Fruit fly (Drosophila melanogaster) whole organism, wandering third instar larva: Measurements from ENCODE around the gene Agpat1.

Experiments used
- Abd-B ChIP-seq: fragments of >200 bp; optimal IDR thresholded peaks from 2 replicates; lab custom pipeline; 2017; ENCODE audit warnings: missing biosample characterization, missing genetic modification characterization
- CG32264 ChIP-seq: fragments of 200-800 bp; sonication (Bioruptor generic); optimal IDR thresholded peaks from 2 replicates; lab custom pipeline; 2016; ENCODE audit warnings: missing biosample characterization, missing genetic modification characterization
- CG9705 ChIP-seq: fragments of 200-800 bp; sonication (Bioruptor generic); optimal IDR thresholded peaks from 2 replicates; lab custom pipeline; 2018; ENCODE audit warnings: missing biosample characterization, mild to moderate bottlenecking, missing genetic modification characterization
- CrebA ChIP-seq: fragments of 200-800 bp; sonication (Bioruptor generic); optimal IDR thresholded peaks from 2 replicates; lab custom pipeline; 2016; ENCODE audit warnings: missing biosample characterization, mild to moderate bottlenecking, missing genetic modification characterization, borderline replicate concordance
- Dfd ChIP-seq: fragments of >200 bp; optimal IDR thresholded peaks from 2 replicates; lab custom pipeline; 2017; ENCODE audit warnings: missing biosample characterization, missing genetic modification characterization
- Dif ChIP-seq: fragments of 200-275, 200-300 bp; sonication (Bioruptor generic); optimal IDR thresholded peaks from 2 replicates; lab custom pipeline; 2018; ENCODE audit warnings: missing biosample characterization, missing genetic modification characterization; ENCODE audit not compliant: partially characterized antibody
- GATAd ChIP-seq: sonication (Bioruptor generic); optimal IDR thresholded peaks from 2 replicates; lab custom pipeline; 2016; ENCODE audit warnings: missing biosample characterization, missing genetic modification characterization
- Hnf4 ChIP-seq: fragments of 200-800 bp; sonication (Bioruptor generic); optimal IDR thresholded peaks from 2 replicates; lab custom pipeline; 2016; ENCODE audit warnings: missing biosample characterization, mild to moderate bottlenecking, missing genetic modification characterization
- Hr78 ChIP-seq: fragments of >200 bp; optimal IDR thresholded peaks from 2 replicates; lab custom pipeline; 2017; ENCODE audit warnings: missing biosample characterization, missing genetic modification characterization
- Hr83 ChIP-seq: fragments of 200-300 bp; sonication (Bioruptor generic); optimal IDR thresholded peaks from 2 replicates; lab custom pipeline; 2016; ENCODE audit warnings: missing biosample characterization, mild to moderate bottlenecking, missing genetic modification characterization, moderate library complexity; ENCODE audit not compliant: poor library complexity, severe bottlenecking
- Jra ChIP-seq: sonication (Bioruptor generic); optimal IDR thresholded peaks from 2 replicates; lab custom pipeline; 2016; ENCODE audit warnings: missing biosample characterization, missing genetic modification characterization
- Mio ChIP-seq: sonication (Bioruptor generic); optimal IDR thresholded peaks from 2 replicates; lab custom pipeline; 2016; ENCODE audit warnings: missing biosample characterization, missing genetic modification characterization
- Myc ChIP-seq: fragments of >200 bp; optimal IDR thresholded peaks from 2 replicates; lab custom pipeline; 2017
- N ChIP-seq: fragments of >200 bp; optimal IDR thresholded peaks from 2 replicates; lab custom pipeline; 2018; ENCODE audit warnings: missing biosample characterization, missing external identifiers, missing genetic modification characterization
- Rel ChIP-seq, 2 experiments: fragments of 200-800 bp; sonication (Bioruptor generic) in 1 of 2; optimal IDR thresholded peaks; 2 replicates in 1 of 2; 3 replicates in 1 of 2; lab custom pipeline; 2016 to 2019; ENCODE audit warnings: mild to moderate bottlenecking in 2 of 2, missing biosample characterization in 2 of 2, missing genetic modification characterization in 2 of 2, moderate library complexity in 1 of 2
- Sp1 ChIP-seq: fragments of 200-800 bp; sonication (Bioruptor generic); optimal IDR thresholded peaks from 3 replicates; lab custom pipeline; 2019; ENCODE audit warnings: missing biosample characterization, mild to moderate bottlenecking, missing genetic modification characterization, moderate library complexity
- Vsx2 ChIP-seq: fragments of 200-300, 225-300 bp; sonication (Bioruptor generic); optimal IDR thresholded peaks from 2 replicates; lab custom pipeline; 2018; ENCODE audit warnings: missing biosample characterization, missing genetic modification characterization; ENCODE audit not compliant: partially characterized antibody
- br ChIP-seq: fragments of 200-800 bp; sonication (Bioruptor generic); optimal IDR thresholded peaks from 2 replicates; lab custom pipeline; 2016; ENCODE audit warnings: missing biosample characterization, missing genetic modification characterization
- brk ChIP-seq: fragments of 200-800 bp; sonication (Bioruptor generic); optimal IDR thresholded peaks from 2 replicates; lab custom pipeline; 2016; ENCODE audit warnings: missing biosample characterization, mild to moderate bottlenecking, missing genetic modification characterization
- dmrt93B ChIP-seq: fragments of 200-800 bp; sonication (Bioruptor generic); optimal IDR thresholded peaks from 2 replicates; lab custom pipeline; 2018; ENCODE audit warnings: missing biosample characterization, mild to moderate bottlenecking, missing genetic modification characterization
- dsf ChIP-seq: sonication (Bioruptor generic); optimal IDR thresholded peaks from 2 replicates; lab custom pipeline; 2016; ENCODE audit warnings: missing biosample characterization, missing genetic modification characterization, borderline replicate concordance
- foxo ChIP-seq, 2 experiments: fragments of 200-800 bp; sonication (Bioruptor generic); optimal IDR thresholded peaks; 2 replicates in 1 of 2; 3 replicates in 1 of 2; lab custom pipeline; 2016 to 2017; ENCODE audit warnings: missing biosample characterization in 2 of 2, missing genetic modification characterization in 2 of 2
- fru ChIP-seq: fragments of 200-800 bp; sonication (Bioruptor generic); optimal IDR thresholded peaks from 3 replicates; lab custom pipeline; 2016; ENCODE audit warnings: missing biosample characterization, mild to moderate bottlenecking, missing genetic modification characterization
- jim ChIP-seq: fragments of 175-275, 200-325 bp; sonication (Bioruptor generic); optimal IDR thresholded peaks from 2 replicates; lab custom pipeline; 2016; ENCODE audit warnings: missing biosample characterization, mild to moderate bottlenecking, missing genetic modification characterization
- lola ChIP-seq: fragments of >200 bp; optimal IDR thresholded peaks from 2 replicates; lab custom pipeline; 2017; ENCODE audit warnings: missing biosample characterization, missing genetic modification characterization
- pan ChIP-seq: fragments of >200 bp; optimal IDR thresholded peaks from 2 replicates; lab custom pipeline; 2017
- psq ChIP-seq: fragments of 200-800 bp; sonication (Bioruptor generic); optimal IDR thresholded peaks from 3 replicates; lab custom pipeline; 2017; ENCODE audit warnings: missing biosample characterization, mild to moderate bottlenecking, missing genetic modification characterization, moderate library complexity
- sage ChIP-seq: fragments of 200-800 bp; sonication (Bioruptor generic); optimal IDR thresholded peaks from 2 replicates; lab custom pipeline; 2016; ENCODE audit warnings: missing biosample characterization, mild to moderate bottlenecking, missing genetic modification characterization
- sv ChIP-seq: fragments of 200-800 bp; sonication (Bioruptor generic); optimal IDR thresholded peaks from 3 replicates; lab custom pipeline; 2016; ENCODE audit warnings: missing biosample characterization, missing genetic modification characterization
- tai ChIP-seq: sonication (Bioruptor generic); optimal IDR thresholded peaks from 2 replicates; lab custom pipeline; 2016; ENCODE audit warnings: missing biosample characterization, missing genetic modification characterization
- usp ChIP-seq: fragments of >200 bp; optimal IDR thresholded peaks from 2 replicates; lab custom pipeline; 2017; ENCODE audit warnings: missing biosample characterization, missing genetic modification characterization
- woc ChIP-seq: sonication (Bioruptor generic); optimal IDR thresholded peaks from 2 replicates; lab custom pipeline; 2016; ENCODE audit warnings: missing biosample characterization, mild to moderate bottlenecking, missing genetic modification characterization

Agpat1 gene

dm6 chrX:12739047-12739446 is 26.0 kb upstream of the Agpat1 start:
- TF ChIP-seq tai (GFP tag; lab: Kevin White, UChicago) (no peak), Myc (lab: Kevin White, UChicago) (no peak), Jra (GFP tag; lab: Kevin White, UChicago) (no peak), GATAd (GFP tag; lab: Kevin White, UChicago) (no peak), foxo (GFP tag; optimal IDR thresholded peaks at IDR 0.05; lab: Kevin White, UChicago) (no peak), usp (no peak), Dfd (GFP tag; lab: Kevin White, UChicago) (no peak), Rel (GFP tag; optimal IDR thresholded peaks at IDR 0.05; lab: Kevin White, UChicago) (no peak), Rel (tag; optimal IDR thresholded peaks at IDR 0.05; lab: Kevin White, UChicago) (peak; percentile 47), pan (lab: Kevin White, UChicago) (no peak), lola (GFP tag; lab: Kevin White, UChicago) (no peak), woc (no peak), CrebA (GFP tag; lab: Kevin White, UChicago) (no peak), CG32264 (GFP tag; lab: Kevin White, UChicago) (no peak), CG9705 (GFP tag; lab: Kevin White, UChicago) (no peak), Sp1 (no peak), sv (no peak), fru (GFP tag; lab: Kevin White, UChicago) (peak; percentile 52), Hnf4 (GFP tag; lab: Kevin White, UChicago) (peak; percentile 18), Mio (GFP tag; lab: Kevin White, UChicago) (no peak), Abd-B (GFP tag; lab: Kevin White, UChicago) (no peak), Dif (GFP tag; lab: Kevin White, UChicago) (peak; percentile 33), br (GFP tag; lab: Kevin White, UChicago) (no peak), brk (GFP tag; lab: Kevin White, UChicago) (no peak), Hr78 (GFP tag; lab: Kevin White, UChicago) (no peak), dsf (GFP tag; lab: Kevin White, UChicago) (no peak), N (GFP tag; lab: Kevin White, UChicago) (no peak), Hr83 (GFP tag; lab: Kevin White, UChicago) (no peak), psq (GFP tag; lab: Kevin White, UChicago) (peak; percentile 96), jim (GFP tag; lab: Kevin White, UChicago) (no peak)

- TF ChIP-seq dmrt93B (GFP tag; lab: Kevin White, UChicago) (no peak), Rel (GFP tag; optimal IDR thresholded peaks at IDR 0.05; lab: Kevin White, UChicago) (no peak), Rel (tag; optimal IDR thresholded peaks at IDR 0.05; lab: Kevin White, UChicago) (peak; percentile 62), Sp1 (peak; percentile 7)
These were observed 25.3 kb upstream of the Agpat1 start for dm6 chrX:12739789-12740188.

- no peak for TF ChIP-seq CG32264 (GFP tag; lab: Kevin White, UChicago)
- TF ChIP-seq Hr83 (GFP tag; lab: Kevin White, UChicago), result no peak
These were observed 24.6 kb upstream of the Agpat1 start for dm6 chrX:12740441-12740840.

- peak; percentile 53 for TF ChIP-seq Dfd (GFP tag; lab: Kevin White, UChicago)
- peak; percentile 43 for TF ChIP-seq psq (GFP tag; lab: Kevin White, UChicago)
- no peak for TF ChIP-seq Rel (GFP tag; optimal IDR thresholded peaks at IDR 0.05; lab: Kevin White, UChicago)
- peak; percentile 42 for TF ChIP-seq Rel (tag; optimal IDR thresholded peaks at IDR 0.05; lab: Kevin White, UChicago)
- TF ChIP-seq Sp1, result peak; percentile 9
- TF ChIP-seq dsf (GFP tag; lab: Kevin White, UChicago), result no peak
- peak in 1 of 2 experiments; percentile 1 for TF ChIP-seq foxo (GFP tag; optimal IDR thresholded peaks at IDR 0.05; lab: Kevin White, UChicago)
- no peak for TF ChIP-seq sage (GFP tag; lab: Kevin White, UChicago)
- TF ChIP-seq Dif (GFP tag; lab: Kevin White, UChicago), result peak; percentile 19
- TF ChIP-seq Vsx2 (GFP tag; lab: Kevin White, UChicago), result peak; percentile 33
These were observed 23.0 kb upstream of the Agpat1 start, which contains the start of gene Smr for dm6 chrX:12741914-12742650. Smr (minus strand) TSS chrX:12742618.
